Worm (Caenorhabditis elegans) whole organism, mixed stage, embryonic: ENCODE data around the gene pin-2.

Experiments used
- M03D4.4 ChIP-seq: sonication (generic microtip); optimal IDR thresholded peaks from 2 replicates; lab custom pipeline; 2017; ENCODE audit warnings: mild to moderate bottlenecking, missing genetic modification characterization, missing compliant biosample characterization
- blmp-1 ChIP-seq: fragments of 150-350 bp; optimal IDR thresholded peaks from 2 replicates; lab custom pipeline; 2014; ENCODE audit warnings: missing biosample characterization, missing genetic modification characterization
- ceh-39 ChIP-seq: fragments of 150-350 bp; optimal IDR thresholded peaks from 2 replicates; lab custom pipeline; 2014; ENCODE audit warnings: missing biosample characterization, missing genetic modification characterization
- ceh-43 ChIP-seq: fragments of 200-800 bp; sonication (Bioruptor generic); optimal IDR thresholded peaks from 2 replicates; lab custom pipeline; 2018; ENCODE audit warnings: mild to moderate bottlenecking, missing genetic modification characterization, moderate library complexity, missing compliant biosample characterization
- ceh-83 ChIP-seq: fragments of 200-800 bp; sonication (Bioruptor generic); optimal IDR thresholded peaks from 2 replicates; lab custom pipeline; 2018; ENCODE audit warnings: mild to moderate bottlenecking, missing genetic modification characterization, missing compliant biosample characterization
- ces-1 ChIP-seq: fragments of 150-350 bp; optimal IDR thresholded peaks from 2 replicates; lab custom pipeline; 2014; ENCODE audit warnings: missing biosample characterization, missing genetic modification reagents, missing genetic modification characterization
- drap-1 ChIP-seq: fragments of 200-800 bp; sonication (Bioruptor generic); optimal IDR thresholded peaks from 3 replicates; lab custom pipeline; 2018; ENCODE audit warnings: mild to moderate bottlenecking, missing genetic modification characterization, missing compliant biosample characterization
- elt-1 ChIP-seq: sonication (generic microtip); optimal IDR thresholded peaks from 2 replicates; lab custom pipeline; 2017; ENCODE audit warnings: missing genetic modification characterization, mild to moderate bottlenecking, missing compliant biosample characterization, antibody characterized with exemption, moderate library complexity, borderline replicate concordance; ENCODE audit not compliant: insufficient read depth
- flh-1 ChIP-seq: fragments of 200-800 bp; sonication (Bioruptor generic); optimal IDR thresholded peaks from 2 replicates; lab custom pipeline; 2018; ENCODE audit warnings: mild to moderate bottlenecking, missing genetic modification characterization, moderate library complexity, missing compliant biosample characterization
- ham-2 ChIP-seq: fragments of 200-800 bp; sonication (Bioruptor generic); optimal IDR thresholded peaks from 2 replicates; lab custom pipeline; 2018; ENCODE audit warnings: mild to moderate bottlenecking, missing genetic modification characterization, missing compliant biosample characterization
- hlh-1 ChIP-seq: fragments of 150-350 bp; optimal IDR thresholded peaks from 2 replicates; lab custom pipeline; 2014; ENCODE audit warnings: missing biosample characterization, missing genetic modification reagents, missing genetic modification characterization
- lin-13 ChIP-seq: fragments of 150-350 bp; optimal IDR thresholded peaks from 2 replicates; lab custom pipeline; 2014; ENCODE audit warnings: missing biosample characterization, missing genetic modification characterization
- lin-32 ChIP-seq: fragments of 200-800 bp; sonication (Bioruptor generic); optimal IDR thresholded peaks from 2 replicates; lab custom pipeline; 2018; ENCODE audit warnings: mild to moderate bottlenecking, missing genetic modification characterization, missing compliant biosample characterization
- lsy-2 ChIP-seq: fragments of 150-350 bp; optimal IDR thresholded peaks from 2 replicates; lab custom pipeline; 2014; ENCODE audit warnings: missing biosample characterization, missing genetic modification characterization
- mls-2 ChIP-seq: sonication (generic microtip); optimal IDR thresholded peaks from 2 replicates; lab custom pipeline; 2016; ENCODE audit warnings: mild to moderate bottlenecking, missing genetic modification characterization, moderate library complexity, missing compliant biosample characterization
- nhr-2 ChIP-seq: fragments of 150-350 bp; optimal IDR thresholded peaks from 2 replicates; lab custom pipeline; 2014; ENCODE audit warnings: missing biosample characterization, missing genetic modification characterization
- nhr-237 ChIP-seq: fragments of 150-350 bp; optimal IDR thresholded peaks from 2 replicates; lab custom pipeline; 2014; ENCODE audit warnings: missing biosample characterization, missing genetic modification characterization
- nhr-28 ChIP-seq: fragments of 150-350 bp; optimal IDR thresholded peaks from 2 replicates; lab custom pipeline; 2014; ENCODE audit warnings: missing biosample characterization, missing genetic modification characterization
- nhr-76 ChIP-seq: sonication (generic microtip); optimal IDR thresholded peaks from 2 replicates; lab custom pipeline; 2017; ENCODE audit warnings: missing biosample characterization, missing genetic modification characterization
- pha-4 ChIP-seq: fragments of 150-350 bp; optimal IDR thresholded peaks from 2 replicates; lab custom pipeline; 2018; ENCODE audit warnings: missing biosample characterization, missing genetic modification reagents, missing genetic modification characterization
- sem-2 ChIP-seq: fragments of 200-800 bp; sonication (Bioruptor generic); optimal IDR thresholded peaks from 2 replicates; lab custom pipeline; 2018; ENCODE audit warnings: mild to moderate bottlenecking, missing genetic modification characterization, missing compliant biosample characterization
- snpc-4 ChIP-seq: fragments of 150-350 bp; optimal IDR thresholded peaks from 2 replicates; lab custom pipeline; 2014; ENCODE audit warnings: missing biosample characterization, missing genetic modification characterization
- sptf-1 ChIP-seq: sonication (generic microtip); optimal IDR thresholded peaks from 2 replicates; lab custom pipeline; 2017; ENCODE audit warnings: mild to moderate bottlenecking, missing genetic modification characterization, moderate library complexity, missing compliant biosample characterization
- tbx-8 ChIP-seq: fragments of 200-800 bp; sonication (Bioruptor generic); optimal IDR thresholded peaks from 2 replicates; lab custom pipeline; 2018; ENCODE audit warnings: mild to moderate bottlenecking, missing genetic modification characterization, moderate library complexity, missing compliant biosample characterization
- unc-39 ChIP-seq: fragments of 150-350 bp; optimal IDR thresholded peaks from 2 replicates; lab custom pipeline; 2014; ENCODE audit warnings: missing biosample characterization, missing genetic modification characterization
- unc-62 ChIP-seq: fragments of 150-350 bp; optimal IDR thresholded peaks from 2 replicates; lab custom pipeline; 2014; ENCODE audit warnings: missing biosample characterization, missing genetic modification reagents, missing genetic modification characterization

Gene pin-2

ce11 chrIV:12816636-12817035 is 23.0 kb downstream of the pin-2 start:
- TF ChIP-seq nhr-237 (tag; lab: Kevin White, UChicago), result no peak
- peak; percentile 18 for TF ChIP-seq unc-62 (GFP tag; lab: Kevin White, UChicago)
- no peak for TF ChIP-seq flh-1 (GFP tag; lab: Kevin White, UChicago)
- TF ChIP-seq mls-2, result no peak
- peak; percentile 66 for TF ChIP-seq ham-2 (GFP tag; lab: Kevin White, UChicago)
- TF ChIP-seq ceh-43 (GFP tag; lab: Kevin White, UChicago), result no peak
- TF ChIP-seq blmp-1 (tag; lab: Kevin White, UChicago), result no peak
- no peak for TF ChIP-seq nhr-76
- no peak for TF ChIP-seq nhr-2
- TF ChIP-seq unc-39 (tag; lab: Kevin White, UChicago), result no peak
- TF ChIP-seq elt-1 (tag; lab: Kevin White, UChicago), result peak; percentile 51

- no peak for TF ChIP-seq hlh-1
- no peak for TF ChIP-seq M03D4.4 (tag; lab: Kevin White, UChicago)
- no peak for TF ChIP-seq unc-62 (GFP tag; lab: Kevin White, UChicago)
- no peak for TF ChIP-seq flh-1 (GFP tag; lab: Kevin White, UChicago)
- no peak for TF ChIP-seq pha-4 (tag; lab: Kevin White, UChicago)
Observed at ce11 chrIV:12817539-12817938, 23.9 kb downstream of the pin-2 start.

- TF ChIP-seq flh-1 (GFP tag; lab: Kevin White, UChicago) (no peak), drap-1 (GFP tag; lab: Kevin White, UChicago) (no peak), ham-2 (GFP tag; lab: Kevin White, UChicago) (no peak), M03D4.4 (tag; lab: Kevin White, UChicago) (no peak), nhr-28 (tag; lab: Kevin White, UChicago) (no peak), lin-32 (GFP tag; lab: Kevin White, UChicago) (no peak), ceh-83 (no peak), ceh-39 (tag; lab: Kevin White, UChicago) (no peak)
Observed at ce11 chrIV:12825304-12825703, 31.7 kb downstream of the pin-2 start, which contains the start of gene M02B1.4. Gene M02B1.4, minus strand, starts transcription at chrIV:12825312.

ce11 chrIV:12830829-12831392 is 37.3 kb downstream of the pin-2 start:
- TF ChIP-seq ces-1 (peak; percentile 21), elt-1 (tag; lab: Kevin White, UChicago) (no peak), sem-2 (GFP tag; lab: Kevin White, UChicago) (no peak), hlh-1 (peak; percentile 56), unc-39 (tag; lab: Kevin White, UChicago) (no peak), tbx-8 (GFP tag; lab: Kevin White, UChicago) (no peak), lin-32 (GFP tag; lab: Kevin White, UChicago) (no peak), snpc-4 (tag; lab: Kevin White, UChicago) (no peak), lsy-2 (tag; lab: Kevin White, UChicago) (no peak), nhr-237 (tag; lab: Kevin White, UChicago) (no peak), nhr-2 (no peak)

- TF ChIP-seq hlh-1 (no peak), lsy-2 (tag; lab: Kevin White, UChicago) (peak; percentile 85), sptf-1 (tag; lab: Kevin White, UChicago) (no peak), lin-13 (tag; lab: Kevin White, UChicago) (no peak), ceh-83 (no peak), snpc-4 (tag; lab: Kevin White, UChicago) (no peak), nhr-237 (tag; lab: Kevin White, UChicago) (no peak)
Observed at ce11 chrIV:12831609-12832500, 38.2 kb downstream of the pin-2 start.
